Fruit fly (Drosophila melanogaster): Measurements from ENCODE around the gene PIG-Wa.

- no peak for TF ChIP-seq usp (GFP tag; optimal IDR thresholded peaks at IDR 0.05)
- no peak for TF ChIP-seq psq (optimal IDR thresholded peaks at IDR 0.05)
- no peak for TF ChIP-seq CG8478 (optimal IDR thresholded peaks at IDR 0.05)
- TF ChIP-seq EcR (GFP tag; optimal IDR thresholded peaks at IDR 0.05) = no peak
- no peak for TF ChIP-seq Dll (optimal IDR thresholded peaks at IDR 0.05)
These were observed 32.1 kb downstream of the PIG-Wa start, which contains the start of gene CG18641 for dm6 chr2L:2415109-2415508.

Measured in whole organism.